Worm (Caenorhabditis elegans): ENCODE data around the gene snb-6.
A peak's percentile ranks its signal among the peaks of the same experiment; 100 is the strongest.

snb-6 gene

DNA sequence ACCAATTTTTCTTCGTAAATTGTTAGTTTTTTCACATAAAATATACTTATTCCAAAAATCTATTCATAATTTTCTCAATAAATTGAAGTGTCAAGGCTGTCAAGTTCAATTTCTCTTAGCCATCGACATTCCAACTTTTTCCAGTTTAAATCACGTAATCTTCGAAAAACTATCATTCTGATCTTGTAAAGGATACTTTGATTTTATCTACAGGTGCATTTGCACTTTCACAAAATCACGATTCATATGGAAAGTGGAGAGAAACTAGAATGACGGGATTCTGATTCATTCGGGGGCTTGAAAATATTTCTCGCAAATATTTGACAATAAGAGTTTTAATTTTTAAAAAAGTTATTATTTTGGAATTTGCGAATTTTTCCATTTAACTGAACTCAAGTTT, 6.3 kb downstream of the snb-6 start:
- peak; percentile 64 for TF ChIP-seq nhr-85 (tag)
- TF ChIP-seq nhr-20 (tag; optimal IDR thresholded peaks at IDR 0.05): no peak
- TF ChIP-seq lin-35 (GFP tag; optimal IDR thresholded peaks at IDR 0.05): no peak
- TF ChIP-seq ceh-82 (tag; optimal IDR thresholded peaks at IDR 0.05): no peak

DNA sequence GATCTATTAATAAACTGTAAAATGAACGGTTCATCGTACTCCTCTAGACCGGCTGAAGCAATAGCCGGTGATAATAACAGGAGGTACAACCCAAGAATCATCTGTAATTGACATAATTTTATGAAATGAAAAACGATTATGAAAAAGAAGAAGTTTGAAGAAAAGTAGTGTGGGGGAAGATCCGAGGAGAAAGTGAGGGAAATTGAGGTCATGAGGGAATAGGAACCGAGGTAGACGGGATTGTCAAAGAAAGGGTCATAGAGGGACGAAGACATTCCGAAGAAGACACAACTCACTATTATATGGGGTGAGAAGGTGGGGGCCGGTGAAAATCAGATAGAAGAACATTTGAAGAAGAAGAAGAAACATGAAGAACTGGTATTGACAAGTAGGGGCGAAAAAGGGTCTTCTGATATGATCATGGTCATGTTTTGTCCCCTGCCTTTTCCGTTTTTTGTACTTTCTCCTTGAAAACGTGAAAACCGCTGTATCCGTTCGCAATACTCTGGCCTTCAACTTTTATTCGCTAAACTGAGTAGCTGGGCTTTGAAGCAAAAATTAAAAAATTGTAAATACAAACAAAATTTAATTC, 7.4 kb downstream of the snb-6 start, which contains the start of gene oac-46:
oac-46 (minus strand) TSS at position 101 of the 592 bp plus-strand sequence.
- TF ChIP-seq elt-2 (tag; optimal IDR thresholded peaks at IDR 0.05) (no peak), lin-14 (GFP tag; optimal IDR thresholded peaks at IDR 0.05) (peak; percentile 56), swsn-7 (tag; optimal IDR thresholded peaks at IDR 0.05) (no peak), nhr-19 (GFP tag; conservative IDR thresholded peaks at IDR 0.05) (no peak), elt-3 (tag; optimal IDR thresholded peaks at IDR 0.05) (peak in 2 of 6 experiments; percentile 20 to 22), snu-23 (GFP tag; optimal IDR thresholded peaks at IDR 0.05) (peak; percentile 18), efl-1 (optimal IDR thresholded peaks at IDR 0.05) (no peak), efl-1 (GFP tag; optimal IDR thresholded peaks at IDR 0.05 in 1 of 2) (peak in 1 of 2 experiments; percentile 52), pqm-1 (tag; optimal IDR thresholded peaks at IDR 0.05) (no peak), lir-3 (tag; optimal IDR thresholded peaks at IDR 0.05; ENCODE audit: poor library complexity) (no peak), dsc-1 (tag; optimal IDR thresholded peaks at IDR 0.05) (no peak), blmp-1 (tag; optimal IDR thresholded peaks at IDR 0.05) (peak; percentile 94), ceh-82 (tag; optimal IDR thresholded peaks at IDR 0.05) (no peak), lin-39 (tag; optimal IDR thresholded peaks at IDR 0.05) (no peak), zip-4 (GFP tag; optimal IDR thresholded peaks at IDR 0.05) (no peak), nhr-71 (tag; optimal IDR thresholded peaks at IDR 0.05) (peak; percentile 16), vab-15 (tag; optimal IDR thresholded peaks at IDR 0.05) (no peak), ceh-8 (GFP tag; optimal IDR thresholded peaks at IDR 0.05) (no peak), sox-4 (tag; optimal IDR thresholded peaks at IDR 0.05) (no peak), nhr-85 (tag) (peak; percentile 83), isw-1 (GFP tag; IDR thresholded peaks at IDR 0.05) (no peak)

DNA sequence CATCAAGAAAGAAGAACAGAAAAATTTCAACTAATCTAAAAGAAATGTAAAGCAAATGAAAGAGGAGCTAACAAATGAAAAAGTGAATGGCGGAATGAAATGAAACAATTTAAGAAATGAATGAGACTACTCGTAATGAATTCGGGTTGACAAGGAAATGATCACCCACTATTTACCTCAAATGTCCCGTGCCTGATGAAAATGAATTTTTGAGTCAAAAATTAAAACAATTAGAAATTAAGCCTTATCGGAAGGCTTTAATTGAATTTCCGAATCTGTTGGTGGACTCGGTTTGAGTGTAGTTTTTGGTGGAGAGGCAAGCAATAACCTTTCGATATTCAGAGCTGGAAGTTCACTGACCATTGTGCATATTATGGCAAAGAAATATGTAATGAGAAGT, 10.5 kb downstream of the snb-6 start:
- no peak for TF ChIP-seq pax-3 (tag; optimal IDR thresholded peaks at IDR 0.05)
- no peak for TF ChIP-seq zag-1 (tag; optimal IDR thresholded peaks at IDR 0.05)
- peak; percentile 32 for TF ChIP-seq nhr-85 (tag)
- TF ChIP-seq efl-1 (optimal IDR thresholded peaks at IDR 0.05): no peak
- TF ChIP-seq efl-1 (GFP tag; optimal IDR thresholded peaks at IDR 0.05 in 1 of 2): peak in 1 of 2 experiments; percentile 81

DNA sequence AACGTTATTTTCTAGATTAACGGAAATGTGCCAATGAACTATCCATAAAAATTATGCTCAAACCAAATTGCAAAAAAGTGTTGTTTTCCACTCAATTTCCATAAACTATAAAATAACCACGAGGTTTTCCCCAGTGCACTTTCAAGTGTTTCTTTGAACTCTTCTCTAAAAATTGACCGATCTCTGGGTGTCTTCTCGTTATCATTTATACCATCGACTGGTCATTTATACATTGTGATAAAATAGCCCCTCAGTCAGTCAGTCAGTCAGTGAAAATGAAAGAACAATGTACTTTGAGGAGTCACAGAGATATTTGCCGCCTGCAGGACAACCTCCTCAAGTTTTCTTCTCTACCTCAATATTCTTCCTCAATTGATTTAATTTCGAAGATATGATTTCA, 13.6 kb downstream of the snb-6 start:
- TF ChIP-seq lsy-2 (tag; optimal IDR thresholded peaks at IDR 0.05) (no peak), nhr-71 (tag; optimal IDR thresholded peaks at IDR 0.05) (peak; percentile 9), lin-15B (tag; optimal IDR thresholded peaks at IDR 0.05) (no peak), elt-3 (tag; optimal IDR thresholded peaks at IDR 0.05) (peak in 1 of 6 experiments; percentile 38), lin-35 (GFP tag; optimal IDR thresholded peaks at IDR 0.05) (peak in 1 of 2 experiments; percentile 16), lin-14 (GFP tag; optimal IDR thresholded peaks at IDR 0.05) (peak; percentile 45), nhr-20 (tag; optimal IDR thresholded peaks at IDR 0.05) (peak; percentile 30), blmp-1 (tag; optimal IDR thresholded peaks at IDR 0.05) (peak; percentile 45), snu-23 (GFP tag; optimal IDR thresholded peaks at IDR 0.05) (peak; percentile 22), efl-1 (optimal IDR thresholded peaks at IDR 0.05) (no peak), efl-1 (GFP tag; optimal IDR thresholded peaks at IDR 0.05 in 1 of 2) (peak in 1 of 2 experiments; percentile 0), nhr-85 (tag) (peak; percentile 73), ceh-8 (GFP tag; optimal IDR thresholded peaks at IDR 0.05) (no peak)

DNA sequence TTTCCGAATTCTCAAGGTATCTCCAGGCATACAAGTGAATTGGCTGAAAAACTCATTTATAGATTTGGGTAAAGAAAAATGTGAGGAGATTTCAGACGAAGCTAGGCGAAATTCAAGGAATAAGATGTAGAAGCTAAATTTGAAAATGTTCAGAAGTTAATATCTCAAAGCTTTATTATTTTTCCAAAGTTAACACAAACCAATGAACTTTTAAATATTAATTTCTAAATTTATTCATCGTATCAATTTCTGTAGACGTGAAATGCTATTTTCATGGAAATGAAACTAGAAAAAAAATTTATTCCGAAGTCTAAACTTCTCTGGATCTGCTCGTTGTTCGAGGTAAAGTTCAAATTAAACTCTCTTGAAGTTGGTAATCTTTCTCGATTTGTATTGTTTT, 14.2 kb downstream of the snb-6 start, which contains the start of gene agxt-1:
agxt-1 (plus strand) TSS at position 301 of the 400 bp plus-strand sequence.
- TF ChIP-seq C04F5.9 (tag; optimal IDR thresholded peaks at IDR 0.05): no peak
- no peak for TF ChIP-seq lin-39 (tag; optimal IDR thresholded peaks at IDR 0.05)
- no peak for TF ChIP-seq ztf-11 (tag; optimal IDR thresholded peaks at IDR 0.05)
- TF ChIP-seq dsc-1 (tag; optimal IDR thresholded peaks at IDR 0.05): no peak
- no peak for TF ChIP-seq pag-3 (tag; optimal IDR thresholded peaks at IDR 0.05; ENCODE audit: borderline replicate concordance, insufficient read depth)
- no peak for TF ChIP-seq tlp-1 (tag; optimal IDR thresholded peaks at IDR 0.05)
- no peak for TF ChIP-seq sup-37 (GFP tag; optimal IDR thresholded peaks at IDR 0.05)
- TF ChIP-seq rnt-1 (tag; optimal IDR thresholded peaks at IDR 0.05): no peak
- TF ChIP-seq nhr-20 (tag; optimal IDR thresholded peaks at IDR 0.05): no peak
- no peak for TF ChIP-seq egl-13 (tag; optimal IDR thresholded peaks at IDR 0.05)
- TF ChIP-seq swsn-7 (tag; optimal IDR thresholded peaks at IDR 0.05): no peak
- no peak for TF ChIP-seq zip-4 (GFP tag; optimal IDR thresholded peaks at IDR 0.05)
- TF ChIP-seq lin-35 (GFP tag; optimal IDR thresholded peaks at IDR 0.05): no peak
- TF ChIP-seq nhr-76 (tag; optimal IDR thresholded peaks at IDR 0.05): no peak
- no peak for TF ChIP-seq ces-1 (GFP tag; optimal IDR thresholded peaks at IDR 0.05)
